Fruit fly (Drosophila melanogaster): ENCODE measurements around the gene Cbp80.
A peak's percentile ranks its signal among the peaks of the same experiment; 100 is the strongest.

DNA sequence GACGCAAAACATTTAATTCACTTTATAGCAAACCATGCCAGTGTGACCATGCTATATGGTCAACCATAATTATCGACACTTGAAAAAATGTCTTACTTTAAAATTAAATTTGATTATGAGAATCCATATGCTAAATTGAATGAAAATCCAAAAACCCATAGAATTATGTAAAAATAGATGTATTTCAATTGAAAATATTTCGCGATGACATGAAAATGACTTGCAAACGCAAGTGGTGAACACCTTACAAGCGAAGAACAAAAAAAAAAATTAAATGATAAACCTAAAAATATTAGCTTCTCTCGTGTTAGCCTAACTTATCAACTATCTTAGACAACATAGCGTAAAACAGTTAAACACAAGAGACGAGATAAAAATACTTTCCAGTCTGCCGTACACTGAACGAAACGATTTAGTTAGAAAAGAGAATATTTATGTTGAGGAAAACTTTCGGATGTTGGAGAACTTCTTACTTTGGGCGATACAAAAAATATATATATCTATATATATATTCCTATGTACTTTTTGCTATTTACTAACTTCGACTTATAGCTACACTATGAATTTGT is 30.1 kb downstream of the Cbp80 start:
- TF ChIP-seq CG10669 (GFP tag; optimal IDR thresholded peaks at IDR 0.05) = peak; percentile 51
- no peak for TF ChIP-seq fd59A (GFP tag; optimal IDR thresholded peaks at IDR 0.05)
- peak; percentile 78 for TF ChIP-seq CG15336 (GFP tag; IDR thresholded peaks at IDR 0.05)
- TF ChIP-seq CG32006 (GFP tag; optimal IDR thresholded peaks at IDR 0.05) = peak; percentile 67
- TF ChIP-seq salr (GFP tag; optimal IDR thresholded peaks at IDR 0.05) = peak in 1 of 2 experiments; percentile 57
- peak; percentile 67 for TF ChIP-seq Hr39 (GFP tag; optimal IDR thresholded peaks at IDR 0.05)
- no peak for TF ChIP-seq Blimp-1 (GFP tag; optimal IDR thresholded peaks at IDR 0.05)
- TF ChIP-seq CG8119 (GFP tag; IDR thresholded peaks at IDR 0.05) = peak; percentile 64
- TF ChIP-seq CG31627 (GFP tag; optimal IDR thresholded peaks at IDR 0.05) = peak; percentile 57
- TF ChIP-seq CG16779 (tag; optimal IDR thresholded peaks at IDR 0.05) = no peak
- TF ChIP-seq Sox14 (GFP tag; optimal IDR thresholded peaks at IDR 0.05) = peak; percentile 53
- peak; percentile 67 for TF ChIP-seq Gug (GFP tag; IDR thresholded peaks at IDR 0.05)
- TF ChIP-seq Eip78C (GFP tag) = peak; percentile 90
- TF ChIP-seq cyc (GFP tag; optimal IDR thresholded peaks at IDR 0.05) = peak; percentile 57

Measured in whole organism, prepupa.